Worm (Caenorhabditis elegans) whole organism, L4 larva: ENCODE results near the gene F53A3.1.

Source experiments
- R02D3.7 ChIP-seq: fragments of 150-350 bp; sonication (generic microtip); optimal IDR thresholded peaks from 3 replicates; lab custom pipeline; 2014; ENCODE audit warnings: missing biosample characterization, missing genetic modification characterization
- Y48G9A.11 ChIP-seq: fragments of 200-800 bp; sonication (Bioruptor generic); IDR thresholded peaks from 2 replicates; pipeline ENCODE4 v1.3.6; 2022; ENCODE audit warnings: missing genetic modification reagents, missing genetic modification characterization, missing compliant biosample characterization
- ZK546.5 ChIP-seq, 2 experiments: sonication (generic microtip); optimal IDR thresholded peaks; 2 replicates each; lab custom pipeline; 2017; ENCODE audit warnings: missing biosample characterization in 2 of 2, missing genetic modification characterization in 2 of 2
- cey-2 ChIP-seq: sonication (generic microtip); optimal IDR thresholded peaks from 3 replicates; lab custom pipeline; 2017; ENCODE audit warnings: missing genetic modification characterization, mild to moderate bottlenecking, missing compliant biosample characterization, antibody characterized with exemption, borderline replicate concordance; ENCODE audit not compliant: insufficient read depth
- fkh-10 ChIP-seq: fragments of 150-350 bp; optimal IDR thresholded peaks from 2 replicates; lab custom pipeline; 2014; ENCODE audit warnings: missing biosample characterization, missing genetic modification reagents, missing genetic modification characterization
- lin-38 ChIP-seq: fragments of 200-800 bp; sonication (Bioruptor generic); IDR thresholded peaks from 2 replicates; pipeline ENCODE4 v1.3.6; 2022; ENCODE audit warnings: missing genetic modification reagents, missing genetic modification characterization, missing compliant biosample characterization
- mes-2 ChIP-seq: sonication (generic microtip); optimal IDR thresholded peaks from 2 replicates; lab custom pipeline; 2016; ENCODE audit warnings: missing genotype, mild to moderate bottlenecking, missing genetic modification characterization, missing compliant biosample characterization; ENCODE audit not compliant: poor library complexity, severe bottlenecking
- nhr-237 ChIP-seq: sonication (generic microtip); optimal IDR thresholded peaks from 2 replicates; lab custom pipeline; 2017; ENCODE audit warnings: missing biosample characterization, missing genetic modification characterization
- nhr-28 ChIP-seq: fragments of 150-350 bp; optimal IDR thresholded peaks from 2 replicates; lab custom pipeline; 2014; ENCODE audit warnings: missing biosample characterization, missing genetic modification characterization
- nhr-48 ChIP-seq: sonication (generic microtip); optimal IDR thresholded peaks from 2 replicates; lab custom pipeline; 2016; ENCODE audit warnings: mild to moderate bottlenecking, missing genetic modification characterization, missing compliant biosample characterization
- nhr-77 ChIP-seq: fragments of 150-350 bp; optimal IDR thresholded peaks from 2 replicates; lab custom pipeline; 2014; ENCODE audit warnings: missing biosample characterization, missing genetic modification characterization
- php-3 ChIP-seq: fragments of 200-800 bp; sonication (Bioruptor generic); IDR thresholded peaks from 2 replicates; pipeline ENCODE4 v1.3.6; 2022; ENCODE audit warnings: missing genetic modification reagents, missing genetic modification characterization, missing compliant biosample characterization
- spr-1 ChIP-seq: sonication (generic microtip); optimal IDR thresholded peaks from 2 replicates; lab custom pipeline; 2016; ENCODE audit warnings: mild to moderate bottlenecking, missing genetic modification characterization, missing compliant biosample characterization
- unc-130 ChIP-seq: sonication (generic microtip); optimal IDR thresholded peaks from 2 replicates; lab custom pipeline; 2016; ENCODE audit warnings: missing genetic modification reagents, missing genetic modification characterization, missing compliant biosample characterization

DNA sequence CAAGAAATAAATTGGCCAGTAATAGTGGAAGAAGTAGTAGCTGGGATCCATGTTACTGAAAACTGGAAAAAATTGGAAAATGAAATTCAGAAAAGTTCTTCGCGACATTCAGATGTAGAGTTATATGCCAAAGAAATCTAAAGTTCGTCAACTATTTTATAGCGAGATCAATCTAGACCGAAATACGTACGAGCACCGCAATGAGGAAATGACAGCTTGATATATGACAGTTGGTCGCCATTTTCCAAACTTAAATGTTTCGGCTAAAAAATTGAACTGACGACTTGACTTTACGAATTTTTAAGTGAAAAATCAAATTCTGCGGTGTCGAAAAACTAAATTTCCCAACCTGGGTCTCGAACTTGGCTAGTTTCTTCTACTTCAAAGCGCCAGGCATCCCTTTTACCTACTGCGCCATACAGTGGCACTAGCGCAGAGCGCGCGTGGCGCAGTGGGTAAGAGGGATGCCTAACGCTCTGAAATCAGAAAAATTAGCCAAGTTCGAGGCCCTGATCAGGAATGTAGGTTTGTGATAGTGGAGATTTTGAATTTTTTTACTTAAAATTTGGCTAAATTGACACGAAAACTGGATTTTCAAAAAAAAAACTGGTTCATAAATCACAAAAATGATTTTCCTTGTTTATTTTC, 39.3 kb upstream of the F53A3.1 start, which contains the start of gene srd-66:
- TF ChIP-seq cey-2 (tag; lab: Kevin White, UChicago) (no peak), Y48G9A.11 (GFP tag; lab: Robert Waterston, UW) (no peak), R02D3.7 (tag; lab: Kevin White, UChicago) (no peak), ZK546.5 (tag; optimal IDR thresholded peaks at IDR 0.05; lab: Kevin White, UChicago) (no peak), nhr-28 (tag; lab: Kevin White, UChicago) (no peak), fkh-10 (no peak), nhr-237 (tag; lab: Kevin White, UChicago) (no peak), unc-130 (no peak), nhr-48 (no peak), lin-38 (GFP tag; lab: Robert Waterston, UW) (no peak), nhr-77 (no peak), mes-2 (tag; lab: Kevin White, UChicago) (no peak), spr-1 (no peak), php-3 (GFP tag; lab: Robert Waterston, UW) (no peak)
